Worm (Caenorhabditis elegans): Measurements from ENCODE around the gene F16F9.3.

F16F9.3 gene

ce11 chrX:8481716-8482115, 24.3 kb downstream of the F16F9.3 start (continued):
- TF ChIP-seq jun-1 (tag; optimal IDR thresholded peaks at IDR 0.05) (no peak), zag-1 (tag; optimal IDR thresholded peaks at IDR 0.05) (no peak), elt-3 (tag; optimal IDR thresholded peaks at IDR 0.05) (no peak), fkh-10 (GFP tag; optimal IDR thresholded peaks at IDR 0.05) (peak; percentile 94), unc-62 (GFP tag; optimal IDR thresholded peaks at IDR 0.05) (no peak), snu-23 (GFP tag; optimal IDR thresholded peaks at IDR 0.05) (peak; percentile 33), skn-1 (tag; optimal IDR thresholded peaks at IDR 0.05) (peak; percentile 13), efl-1 (optimal IDR thresholded peaks at IDR 0.05) (no peak), efl-1 (GFP tag; optimal IDR thresholded peaks at IDR 0.05 in 1 of 2) (no peak), nhr-47 (tag; optimal IDR thresholded peaks at IDR 0.05) (peak; percentile 27), nhr-71 (tag; optimal IDR thresholded peaks at IDR 0.05) (peak; percentile 84), hpl-2 (GFP tag; optimal IDR thresholded peaks at IDR 0.05) (no peak), ceh-90 (tag; optimal IDR thresholded peaks at IDR 0.05) (no peak), zip-4 (GFP tag; optimal IDR thresholded peaks at IDR 0.05) (no peak), lsy-2 (tag; optimal IDR thresholded peaks at IDR 0.05) (peak in 1 of 2 experiments; percentile 6), dsc-1 (tag; optimal IDR thresholded peaks at IDR 0.05) (peak; percentile 21), mef-2 (tag; optimal IDR thresholded peaks at IDR 0.05) (no peak), ceh-88 (GFP tag; IDR thresholded peaks at IDR 0.05) (no peak), ceh-82 (tag; optimal IDR thresholded peaks at IDR 0.05) (peak in 1 of 3 experiments; percentile 16), unc-130 (tag; optimal IDR thresholded peaks at IDR 0.05) (no peak), fkh-8 (tag; optimal IDR thresholded peaks at IDR 0.05) (no peak), C04F5.9 (tag; optimal IDR thresholded peaks at IDR 0.05) (no peak), fos-1 (tag; optimal IDR thresholded peaks at IDR 0.05) (no peak), tlp-1 (tag; optimal IDR thresholded peaks at IDR 0.05) (no peak), unc-98 (GFP tag; IDR thresholded peaks at IDR 0.05) (no peak), unc-30 (tag; optimal IDR thresholded peaks at IDR 0.05) (no peak)

- TF ChIP-seq lin-35 (GFP tag; optimal IDR thresholded peaks at IDR 0.05): no peak
- no peak for TF ChIP-seq nhr-71 (tag; optimal IDR thresholded peaks at IDR 0.05)
- TF ChIP-seq unc-62 (GFP tag; optimal IDR thresholded peaks at IDR 0.05): no peak
- no peak for TF ChIP-seq nhr-77 (tag; optimal IDR thresholded peaks at IDR 0.05)
- TF ChIP-seq tlp-1 (tag; optimal IDR thresholded peaks at IDR 0.05): no peak
- TF ChIP-seq lsy-2 (tag; optimal IDR thresholded peaks at IDR 0.05): no peak
These were observed 26.5 kb downstream of the F16F9.3 start for ce11 chrX:8483951-8484350.

ce11 chrX:8485392-8485791, 28.0 kb downstream of the F16F9.3 start:
- TF ChIP-seq lin-14 (GFP tag; optimal IDR thresholded peaks at IDR 0.05): no peak
- no peak for TF ChIP-seq tbx-2 (tag; optimal IDR thresholded peaks at IDR 0.05)
- no peak for TF ChIP-seq unc-62 (GFP tag; optimal IDR thresholded peaks at IDR 0.05)
- TF ChIP-seq ceh-90 (tag; optimal IDR thresholded peaks at IDR 0.05): no peak
- TF ChIP-seq nhr-47 (tag; optimal IDR thresholded peaks at IDR 0.05): no peak
- no peak for TF ChIP-seq nhr-85 (tag)
- no peak for TF ChIP-seq unc-30 (tag; optimal IDR thresholded peaks at IDR 0.05)
- TF ChIP-seq ztf-4 (tag; optimal IDR thresholded peaks at IDR 0.05): no peak
- no peak for TF ChIP-seq nhr-77 (tag; optimal IDR thresholded peaks at IDR 0.05)
- no peak for TF ChIP-seq ama-1 (optimal IDR thresholded peaks at IDR 0.05)
- no peak for TF ChIP-seq skn-1 (tag; optimal IDR thresholded peaks at IDR 0.05)
- TF ChIP-seq isw-1 (GFP tag; IDR thresholded peaks at IDR 0.05): no peak
- TF ChIP-seq blmp-1 (tag; optimal IDR thresholded peaks at IDR 0.05): no peak
- TF ChIP-seq ces-1 (GFP tag; optimal IDR thresholded peaks at IDR 0.05): no peak
- no peak for TF ChIP-seq sptf-1 (tag; optimal IDR thresholded peaks at IDR 0.05)
- TF ChIP-seq sox-4 (tag; optimal IDR thresholded peaks at IDR 0.05): no peak
- no peak for TF ChIP-seq pag-3 (tag; optimal IDR thresholded peaks at IDR 0.05; ENCODE audit: borderline replicate concordance, insufficient read depth)
- TF ChIP-seq unc-130 (tag; optimal IDR thresholded peaks at IDR 0.05): no peak
- TF ChIP-seq zag-1 (tag; optimal IDR thresholded peaks at IDR 0.05): no peak

- no peak for TF ChIP-seq ceh-90 (tag; optimal IDR thresholded peaks at IDR 0.05)
- TF ChIP-seq mef-2 (tag; optimal IDR thresholded peaks at IDR 0.05): no peak
- TF ChIP-seq nhr-85 (tag): peak; percentile 51
- TF ChIP-seq nhr-47 (tag; optimal IDR thresholded peaks at IDR 0.05): no peak
- TF ChIP-seq efl-1 (optimal IDR thresholded peaks at IDR 0.05): no peak
- TF ChIP-seq efl-1 (GFP tag; optimal IDR thresholded peaks at IDR 0.05 in 1 of 2): peak in 1 of 2 experiments; percentile 40
- TF ChIP-seq ceh-8 (GFP tag; optimal IDR thresholded peaks at IDR 0.05): no peak
- no peak for TF ChIP-seq unc-86 (tag; optimal IDR thresholded peaks at IDR 0.05)
- no peak for TF ChIP-seq elt-3 (tag; optimal IDR thresholded peaks at IDR 0.05)
- no peak for TF ChIP-seq tbx-2 (tag; optimal IDR thresholded peaks at IDR 0.05)
These were observed 32.0 kb downstream of the F16F9.3 start for ce11 chrX:8489415-8489814.

Measured in whole organism, L1 larva.